Fruit fly (Drosophila melanogaster) whole organism, adult: ENCODE results near the gene CG31446.

Experiments
- CG11617 ChIP-seq: fragments of 200-800 bp; sonication (Bioruptor generic); optimal IDR thresholded peaks from 2 replicates; lab custom pipeline; 2017; ENCODE audit warnings: mild to moderate bottlenecking, missing biosample characterization, missing genetic modification reagents, missing genetic modification characterization
- CG12768 ChIP-seq: fragments of 200-800 bp; sonication (Bioruptor generic); optimal IDR thresholded peaks from 2 replicates; lab custom pipeline; 2017; ENCODE audit warnings: missing biosample characterization, missing genetic modification characterization, mild to moderate bottlenecking, moderate library complexity, missing genetic modification reagents
- CG14711 ChIP-seq: fragments of 200-800 bp; sonication (Bioruptor generic); optimal IDR thresholded peaks from 2 replicates; lab custom pipeline; 2018; ENCODE audit warnings: missing biosample characterization, mild to moderate bottlenecking, missing genetic modification characterization, moderate library complexity
- CG1620 ChIP-seq: fragments of 200-800 bp; sonication (Bioruptor generic); optimal IDR thresholded peaks from 2 replicates; lab custom pipeline; 2016; ENCODE audit warnings: missing biosample characterization, missing genetic modification characterization
- CG33017 ChIP-seq: fragments of 200-800 bp; sonication (Bioruptor generic); optimal IDR thresholded peaks from 2 replicates; lab custom pipeline; 2018; ENCODE audit warnings: missing biosample characterization, mild to moderate bottlenecking, missing genetic modification characterization, moderate library complexity
- CG5204 ChIP-seq: fragments of 200-800 bp; sonication (Bioruptor generic); optimal IDR thresholded peaks from 2 replicates; lab custom pipeline; 2016; ENCODE audit warnings: missing biosample characterization, missing genetic modification characterization
- CG7045 ChIP-seq: fragments of 200-800 bp; sonication (Bioruptor generic); optimal IDR thresholded peaks from 2 replicates; lab custom pipeline; 2017; ENCODE audit warnings: missing biosample characterization, mild to moderate bottlenecking, missing genetic modification characterization
- CG7101 ChIP-seq: fragments of 200-800 bp; sonication (Bioruptor generic); optimal IDR thresholded peaks from 2 replicates; lab custom pipeline; 2018; ENCODE audit warnings: missing biosample characterization, mild to moderate bottlenecking, missing genetic modification characterization, moderate library complexity
- Clk ChIP-seq: fragments of 200-800 bp; sonication (Bioruptor generic); optimal IDR thresholded peaks from 2 replicates; lab custom pipeline; 2017; ENCODE audit warnings: missing biosample characterization, missing genetic modification characterization
- Crg-1 ChIP-seq: fragments of 200-800 bp; sonication (Bioruptor generic); optimal IDR thresholded peaks from 2 replicates; lab custom pipeline; 2016; ENCODE audit warnings: missing biosample characterization, missing genetic modification characterization
- Hr96 ChIP-seq: fragments of 200-800 bp; sonication (Bioruptor generic); optimal IDR thresholded peaks from 2 replicates; lab custom pipeline; 2016; ENCODE audit warnings: missing biosample characterization, missing genetic modification characterization
- Mnt ChIP-seq: fragments of 200-800 bp; sonication (Bioruptor generic); optimal IDR thresholded peaks from 2 replicates; lab custom pipeline; 2016; ENCODE audit warnings: missing biosample characterization, mild to moderate bottlenecking, missing genetic modification characterization
- bab1 ChIP-seq: fragments of 200-800 bp; sonication (Bioruptor generic); optimal IDR thresholded peaks from 3 replicates; lab custom pipeline; 2019; ENCODE audit warnings: missing biosample characterization, mild to moderate bottlenecking, missing genetic modification characterization, moderate library complexity
- cic ChIP-seq: fragments of 200-800 bp; sonication (Bioruptor generic); optimal IDR thresholded peaks from 2 replicates; lab custom pipeline; 2017; ENCODE audit warnings: missing biosample characterization, mild to moderate bottlenecking, missing genetic modification characterization, moderate library complexity
- cnc ChIP-seq, 2 experiments: fragments of >200 bp; optimal IDR thresholded peaks; 2 replicates each; lab custom pipeline; 2017
- kay ChIP-seq: fragments of 200-800 bp; sonication (Bioruptor generic); peaks from one replicate; lab custom pipeline; 2016; ENCODE audit warnings: missing biosample characterization, missing genetic modification characterization, borderline replicate concordance
- ovo ChIP-seq: fragments of 200-800 bp; sonication (Bioruptor generic); optimal IDR thresholded peaks from 2 replicates; lab custom pipeline; 2016; ENCODE audit warnings: missing biosample characterization, missing genetic modification characterization
- pad ChIP-seq: fragments of 200-800 bp; sonication (Bioruptor generic); optimal IDR thresholded peaks from 3 replicates; lab custom pipeline; 2017; ENCODE audit warnings: missing biosample characterization, missing genetic modification characterization, mild to moderate bottlenecking, moderate library complexity, missing genetic modification reagents
- tj ChIP-seq: fragments of 200-800 bp; sonication (Bioruptor generic); optimal IDR thresholded peaks from 3 replicates; lab custom pipeline; 2017; ENCODE audit warnings: missing biosample characterization, mild to moderate bottlenecking, missing genetic modification characterization, moderate library complexity
- toe ChIP-seq: fragments of 200-800 bp; sonication (Bioruptor generic); optimal IDR thresholded peaks from 2 replicates; lab custom pipeline; 2016; ENCODE audit warnings: missing biosample characterization, missing genetic modification characterization

CG31446 gene

DNA sequence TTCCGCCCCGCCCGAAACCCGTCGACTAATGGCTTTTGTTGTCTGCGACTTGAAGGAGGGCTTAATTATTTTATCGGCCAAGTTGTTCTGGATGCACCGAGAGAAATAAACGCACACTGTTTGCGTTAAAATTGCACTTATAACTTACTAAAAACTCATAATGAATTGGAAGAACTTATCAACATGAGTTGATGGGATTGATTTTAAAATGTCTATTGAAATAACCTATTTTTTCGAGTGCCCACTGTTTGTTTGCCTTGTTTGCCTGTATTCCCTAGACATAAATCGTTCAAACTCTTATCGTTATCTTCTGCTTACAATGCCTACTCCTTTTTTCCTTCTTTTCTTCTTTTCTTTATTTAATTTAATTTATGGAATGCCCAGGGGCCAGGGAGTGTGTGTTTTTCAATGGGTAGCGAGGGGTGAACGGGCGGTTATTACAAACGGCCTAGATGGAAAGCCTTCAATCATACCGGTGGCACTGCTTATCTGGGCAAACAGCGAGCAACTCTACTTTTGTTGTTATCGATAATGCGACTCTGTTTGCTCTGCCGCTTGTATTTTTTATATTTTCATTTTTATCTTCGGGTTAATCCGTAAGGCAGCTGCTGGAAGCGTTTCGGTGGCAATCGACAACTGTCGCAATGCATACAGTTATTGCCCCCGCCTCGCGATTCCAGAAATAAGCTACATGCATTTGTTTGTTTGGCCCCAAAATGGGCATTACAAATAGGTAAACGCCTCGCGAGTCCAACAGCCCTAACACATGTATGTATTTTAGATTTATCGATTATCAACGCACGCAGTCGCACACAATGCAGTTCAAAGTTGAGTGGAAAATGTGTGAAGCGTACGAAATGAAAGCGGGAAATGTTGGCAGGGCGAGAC is 16.5 kb upstream of the CG31446 start:
- TF ChIP-seq toe (GFP tag; lab: Kevin White, UChicago) (no peak), kay (GFP tag; lab: Kevin White, UChicago) (peak; percentile 1), CG5204 (GFP tag; lab: Kevin White, UChicago) (peak; percentile 10)

DNA sequence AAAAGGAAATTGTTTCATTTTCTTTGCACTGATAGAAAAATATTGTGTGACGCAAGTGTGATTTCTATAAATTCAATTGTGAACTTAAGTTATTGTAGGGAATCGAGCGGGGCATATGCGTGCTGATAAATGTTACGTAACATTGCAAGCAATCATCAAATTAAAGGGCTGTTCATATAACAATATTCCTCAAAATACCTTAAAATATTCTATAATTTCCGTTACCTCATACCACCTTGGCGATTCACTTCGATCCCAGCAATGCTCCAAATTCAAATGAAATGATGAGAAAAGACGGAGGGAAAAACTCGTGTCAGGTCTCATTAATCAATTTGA is 15.8 kb upstream of the CG31446 start:
- TF ChIP-seq kay (GFP tag; lab: Kevin White, UChicago) (no peak), cic (no peak), Mnt (GFP tag; lab: Kevin White, UChicago) (no peak), CG12768 (GFP tag; lab: Kevin White, UChicago) (no peak), CG11617 (GFP tag; lab: Kevin White, UChicago) (no peak), CG33017 (tag; lab: Kevin White, UChicago) (no peak), CG5204 (GFP tag; lab: Kevin White, UChicago) (no peak), Hr96 (GFP tag; lab: Kevin White, UChicago) (no peak), ovo (GFP tag; lab: Kevin White, UChicago) (no peak), tj (GFP tag; lab: Kevin White, UChicago) (no peak), bab1 (GFP tag; lab: Kevin White, UChicago) (no peak), CG7045 (GFP tag; lab: Kevin White, UChicago) (no peak), cnc (optimal IDR thresholded peaks at IDR 0.05; lab: Kevin White, UChicago) (no peak), CG1620 (GFP tag; lab: Kevin White, UChicago) (no peak), pad (no peak), CG14711 (tag; lab: Kevin White, UChicago) (no peak)

DNA sequence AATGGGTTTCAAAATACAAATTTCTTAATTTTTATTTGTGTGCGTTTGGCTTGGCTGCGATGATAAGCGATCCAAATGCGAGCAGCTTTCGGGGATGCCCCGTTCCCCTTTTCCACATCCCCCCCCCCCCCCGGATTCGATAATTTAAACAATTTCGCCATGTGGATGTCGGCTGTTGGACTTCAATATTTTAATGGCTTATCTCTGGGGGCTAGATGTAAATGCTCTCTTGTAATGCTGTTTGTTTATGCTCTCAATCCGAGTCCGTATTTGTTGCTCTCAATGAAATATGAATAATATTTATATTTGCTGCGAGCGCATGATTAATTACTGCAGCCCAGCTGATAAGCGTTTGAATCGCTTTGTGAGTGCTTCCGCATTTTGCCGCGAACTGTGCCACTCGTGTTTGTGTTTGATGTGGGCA is 15.3 kb upstream of the CG31446 start:
- TF ChIP-seq CG7101 (tag; lab: Kevin White, UChicago) (no peak), Mnt (GFP tag; lab: Kevin White, UChicago) (no peak), cic (no peak), CG33017 (tag; lab: Kevin White, UChicago) (no peak)

DNA sequence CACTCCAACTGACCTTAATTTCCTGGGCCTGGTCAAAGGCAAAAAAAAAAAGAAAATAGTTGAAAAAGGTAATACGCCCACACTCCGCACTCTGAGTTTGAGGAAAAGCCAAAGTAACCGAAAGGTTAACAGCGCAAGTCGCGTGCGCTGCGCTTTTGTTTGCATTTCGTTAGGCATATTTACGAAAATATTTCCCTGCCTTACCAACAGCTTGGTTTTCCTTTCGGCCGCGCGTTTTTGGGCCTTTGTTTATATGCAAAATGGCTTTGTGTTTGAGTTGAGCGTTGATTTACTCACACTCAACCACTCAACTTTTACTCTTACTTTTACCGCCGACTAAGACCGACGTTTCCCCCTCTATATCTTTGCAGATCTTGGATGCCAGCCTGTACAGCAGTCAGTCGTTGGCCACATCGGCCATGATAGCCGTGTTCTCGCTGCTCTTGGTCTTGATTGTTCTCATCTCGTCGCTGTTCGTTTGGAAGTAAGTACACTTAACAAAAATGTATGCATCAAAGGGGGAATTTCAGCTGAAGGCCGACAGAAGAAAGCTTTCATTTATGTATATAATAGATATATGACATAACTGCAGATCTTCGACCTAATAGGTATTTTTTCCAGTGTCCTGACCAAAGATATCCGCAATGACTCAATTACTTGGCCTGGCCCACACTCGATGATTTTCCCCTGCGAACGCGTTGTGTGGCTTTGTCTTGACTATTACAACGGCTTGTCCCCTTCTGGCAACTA is 13.9 kb upstream of the CG31446 start:
- TF ChIP-seq CG11617 (GFP tag; lab: Kevin White, UChicago): no peak
- no peak for TF ChIP-seq CG33017 (tag; lab: Kevin White, UChicago)
- no peak for TF ChIP-seq Hr96 (GFP tag; lab: Kevin White, UChicago)
- TF ChIP-seq CG1620 (GFP tag; lab: Kevin White, UChicago): no peak
- TF ChIP-seq cnc (optimal IDR thresholded peaks at IDR 0.05; lab: Kevin White, UChicago): no peak
- no peak for TF ChIP-seq CG7101 (tag; lab: Kevin White, UChicago)
- TF ChIP-seq CG5204 (GFP tag; lab: Kevin White, UChicago): no peak
- TF ChIP-seq Mnt (GFP tag; lab: Kevin White, UChicago): no peak
- no peak for TF ChIP-seq CG14711 (tag; lab: Kevin White, UChicago)
- TF ChIP-seq Crg-1 (GFP tag; lab: Kevin White, UChicago): no peak

DNA sequence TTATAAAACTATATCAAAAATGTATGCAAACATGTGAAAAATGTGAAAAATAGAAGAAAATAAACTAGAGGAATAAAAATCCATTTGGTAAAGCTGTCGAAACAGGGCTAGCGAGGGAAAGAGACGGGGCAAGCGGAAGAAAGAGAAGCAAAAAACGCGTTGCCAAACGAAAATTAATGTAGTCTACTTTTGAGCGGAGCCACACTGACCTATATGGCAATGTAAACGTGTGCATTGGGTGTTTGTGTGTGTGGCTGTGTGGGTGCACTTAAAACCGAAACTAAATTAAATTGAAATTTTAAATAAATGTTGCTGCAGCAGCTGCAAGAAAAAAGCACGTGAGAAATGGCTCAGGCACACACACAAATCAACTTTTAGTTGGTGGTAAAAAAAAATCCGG is 12.9 kb upstream of the CG31446 start:
- no peak for TF ChIP-seq CG33017 (tag; lab: Kevin White, UChicago)
- TF ChIP-seq bab1 (GFP tag; lab: Kevin White, UChicago): no peak
- no peak for TF ChIP-seq ovo (GFP tag; lab: Kevin White, UChicago)
- no peak for TF ChIP-seq CG12768 (GFP tag; lab: Kevin White, UChicago)
- no peak for TF ChIP-seq CG1620 (GFP tag; lab: Kevin White, UChicago)
- no peak for TF ChIP-seq CG5204 (GFP tag; lab: Kevin White, UChicago)
- no peak for TF ChIP-seq pad
- no peak for TF ChIP-seq toe (GFP tag; lab: Kevin White, UChicago)
- TF ChIP-seq kay (GFP tag; lab: Kevin White, UChicago): no peak
- no peak for TF ChIP-seq CG14711 (tag; lab: Kevin White, UChicago)
- no peak for TF ChIP-seq CG11617 (GFP tag; lab: Kevin White, UChicago)
- no peak for TF ChIP-seq cnc (optimal IDR thresholded peaks at IDR 0.05; lab: Kevin White, UChicago)
- no peak for TF ChIP-seq cic
- TF ChIP-seq CG7101 (tag; lab: Kevin White, UChicago): no peak
- no peak for TF ChIP-seq Mnt (GFP tag; lab: Kevin White, UChicago)
- no peak for TF ChIP-seq Crg-1 (GFP tag; lab: Kevin White, UChicago)

DNA sequence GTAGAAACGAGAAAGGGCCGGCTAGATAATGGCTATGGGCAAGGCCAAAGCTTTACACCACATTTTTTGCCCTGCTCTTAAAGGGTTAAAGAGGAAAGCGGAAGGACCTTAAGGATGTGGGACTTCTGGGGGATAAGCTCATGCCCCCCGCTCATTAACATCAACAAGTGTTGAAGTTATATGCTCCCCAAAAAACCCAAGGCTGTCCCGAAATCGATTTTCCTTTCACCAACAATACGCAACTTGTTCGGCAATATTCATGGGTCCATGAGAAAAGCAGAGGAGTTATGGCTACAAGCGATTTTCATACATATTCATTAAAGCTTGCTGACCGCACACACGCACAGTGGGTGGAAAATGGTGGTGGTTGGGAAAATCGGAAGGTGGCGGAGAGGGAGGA is 12.2 kb upstream of the CG31446 start:
- TF ChIP-seq CG7101 (tag; lab: Kevin White, UChicago): no peak
- no peak for TF ChIP-seq tj (GFP tag; lab: Kevin White, UChicago)
- no peak for TF ChIP-seq bab1 (GFP tag; lab: Kevin White, UChicago)
- no peak for TF ChIP-seq CG7045 (GFP tag; lab: Kevin White, UChicago)
- no peak for TF ChIP-seq cnc (optimal IDR thresholded peaks at IDR 0.05; lab: Kevin White, UChicago)
- no peak for TF ChIP-seq CG12768 (GFP tag; lab: Kevin White, UChicago)
- no peak for TF ChIP-seq CG11617 (GFP tag; lab: Kevin White, UChicago)
- no peak for TF ChIP-seq ovo (GFP tag; lab: Kevin White, UChicago)
- no peak for TF ChIP-seq Clk
- TF ChIP-seq CG1620 (GFP tag; lab: Kevin White, UChicago): no peak
- no peak for TF ChIP-seq CG33017 (tag; lab: Kevin White, UChicago)
- TF ChIP-seq Hr96 (GFP tag; lab: Kevin White, UChicago): no peak
- TF ChIP-seq Mnt (GFP tag; lab: Kevin White, UChicago): no peak
- TF ChIP-seq kay (GFP tag; lab: Kevin White, UChicago): no peak
- no peak for TF ChIP-seq CG5204 (GFP tag; lab: Kevin White, UChicago)
- TF ChIP-seq cic: no peak
- no peak for TF ChIP-seq Crg-1 (GFP tag; lab: Kevin White, UChicago)
- TF ChIP-seq CG14711 (tag; lab: Kevin White, UChicago): no peak
- no peak for TF ChIP-seq toe (GFP tag; lab: Kevin White, UChicago)
